Worm (Caenorhabditis elegans) whole organism, midembryonic: ENCODE data around the gene EEED8.13.

Experiments
- T22C8.4 ChIP-seq: fragments of 200-800 bp; sonication (Bioruptor generic); IDR thresholded peaks from 2 replicates; pipeline ENCODE4 v1.3.6; 2022; ENCODE audit warnings: missing genetic modification characterization, missing compliant biosample characterization
- cog-1 ChIP-seq: sonication (generic microtip); optimal IDR thresholded peaks from 2 replicates; lab custom pipeline; 2016; ENCODE audit warnings: missing genetic modification characterization, missing compliant biosample characterization
- flt-1 ChIP-seq: fragments of 200-800 bp; sonication (Bioruptor generic); IDR thresholded peaks from 2 replicates; pipeline ENCODE4 v1.3.6; 2022; ENCODE audit warnings: missing genetic modification characterization, missing compliant biosample characterization
- klf-2 ChIP-seq: fragments of 200-800 bp; sonication (Bioruptor generic); conservative IDR thresholded peaks from 2 replicates; pipeline ENCODE4 v1.3.6; 2022; ENCODE audit warnings: missing genetic modification reagents, missing genetic modification characterization, missing compliant biosample characterization
- med-1 ChIP-seq: sonication (generic microtip); optimal IDR thresholded peaks from 2 replicates; lab custom pipeline; 2017; ENCODE audit warnings: missing genetic modification characterization, mild to moderate bottlenecking, missing compliant biosample characterization, antibody characterized with exemption, missing genetic modification reagents; ENCODE audit not compliant: insufficient read depth
- ref-1 ChIP-seq: fragments of 200-800 bp; sonication (Bioruptor generic); conservative IDR thresholded peaks from 2 replicates; pipeline ENCODE4 v1.3.6; 2022; ENCODE audit warnings: missing genetic modification reagents, missing genetic modification characterization, missing compliant biosample characterization
- tab-1 ChIP-seq: fragments of 200-800 bp; sonication (Bioruptor generic); IDR thresholded peaks from 2 replicates; pipeline ENCODE4 v1.3.6; 2022; ENCODE audit warnings: missing genetic modification characterization, missing compliant biosample characterization
- ztf-23 ChIP-seq: fragments of 200-800 bp; sonication (Bioruptor generic); IDR thresholded peaks from 2 replicates; pipeline ENCODE4 v1.3.6; 2022; ENCODE audit warnings: missing genetic modification reagents, missing genetic modification characterization, missing compliant biosample characterization
- ztf-29 ChIP-seq: fragments of 200-800 bp; sonication (Bioruptor generic); IDR thresholded peaks from 2 replicates; pipeline ENCODE4 v1.3.6; 2022; ENCODE audit warnings: missing genetic modification reagents, missing genetic modification characterization, missing compliant biosample characterization

EEED8.13 gene

ce11 chrII:5399201-5399600, 13.2 kb downstream of the EEED8.13 start, which contains the start of gene mog-5:
Gene mog-5 (plus strand): TSS chrII:5399538.
- TF ChIP-seq T22C8.4 (GFP tag; lab: Robert Waterston, UW) (no peak), med-1 (peak; percentile 64), ztf-23 (peak; percentile 68; the same call in 1 of the 2 replicates), cog-1 (tag; lab: Kevin White, UChicago) (peak; percentile 8), ztf-29 (GFP tag; lab: Robert Waterston, UW) (peak; percentile 87), flt-1 (0 out of 2 replicates have a peak, but pooled peaks have one; percentile 29), ref-1 (GFP tag; lab: Robert Waterston, UW) (no peak), tab-1 (0 out of 2 replicates have a peak, but pooled peaks have one; percentile 58), klf-2 (GFP tag; lab: Robert Waterston, UW) (no peak; the same call in 1 of the 2 replicates)

ce11 chrII:5398779-5399178, 13.6 kb downstream of the EEED8.13 start, which contains the start of gene fbxl-3:
Gene fbxl-3 (minus strand): TSS chrII:5398902.
- TF ChIP-seq ref-1 (GFP tag; lab: Robert Waterston, UW) (no peak), ztf-23 (no peak), cog-1 (tag; lab: Kevin White, UChicago) (no peak), tab-1 (no peak), ztf-29 (GFP tag; lab: Robert Waterston, UW) (no peak), med-1 (no peak), klf-2 (GFP tag; lab: Robert Waterston, UW) (no peak), flt-1 (no peak), T22C8.4 (GFP tag; lab: Robert Waterston, UW) (no peak)

ce11 chrII:5395594-5395993, 16.8 kb downstream of the EEED8.13 start, which contains the start of gene pink-1:
Gene pink-1 (minus strand): TSS chrII:5395694.
- TF ChIP-seq ref-1 (GFP tag; lab: Robert Waterston, UW) (no peak), klf-2 (GFP tag; lab: Robert Waterston, UW) (no peak)

- no peak for TF ChIP-seq tab-1
- no peak for TF ChIP-seq T22C8.4 (GFP tag; lab: Robert Waterston, UW)
- no peak for TF ChIP-seq med-1
Observed at ce11 chrII:5393090-5393489, 19.3 kb downstream of the EEED8.13 start, which contains the start of gene brap-2. Gene brap-2 (minus strand): TSS chrII:5393190.

ce11 chrII:5391447-5391846, 20.9 kb downstream of the EEED8.13 start:
- no peak for TF ChIP-seq T22C8.4 (GFP tag; lab: Robert Waterston, UW)

DNA sequence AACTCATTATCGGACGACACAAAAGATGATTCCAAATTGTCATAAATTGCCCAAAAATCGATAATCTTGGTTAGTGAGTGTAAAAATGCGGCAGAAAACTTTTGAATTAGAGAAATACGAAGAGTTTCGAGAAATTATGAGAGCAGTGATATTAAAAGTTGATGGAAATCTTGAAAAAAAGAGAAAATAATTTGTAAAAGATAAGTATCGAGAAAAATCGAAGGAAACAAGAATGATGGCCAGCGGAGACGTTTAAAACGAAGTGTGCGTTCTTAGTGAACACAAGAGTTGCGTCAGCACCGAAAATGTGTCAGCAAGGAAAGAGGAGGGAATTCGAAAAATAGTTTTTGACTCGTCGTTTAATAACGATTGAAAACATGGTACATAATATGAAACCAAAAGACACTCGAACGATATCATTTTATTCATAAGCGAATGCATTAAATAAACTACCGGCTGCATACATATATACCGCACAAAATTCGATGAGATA, 22.5 kb downstream of the EEED8.13 start, which contains the start of gene ndx-6:
Gene ndx-6 (minus strand): TSS at position 51 of the 493 bp plus-strand sequence.
- TF ChIP-seq tab-1 (0 out of 2 replicates have a peak, but pooled peaks have one; percentile 39), flt-1 (peak; percentile 83), T22C8.4 (GFP tag; lab: Robert Waterston, UW) (0 out of 2 replicates have a peak, but pooled peaks have one; percentile 10), ref-1 (GFP tag; lab: Robert Waterston, UW) (no peak), med-1 (no peak), ztf-23 (peak; percentile 73), cog-1 (tag; lab: Kevin White, UChicago) (peak; percentile 46), ztf-29 (GFP tag; lab: Robert Waterston, UW) (no peak)

DNA sequence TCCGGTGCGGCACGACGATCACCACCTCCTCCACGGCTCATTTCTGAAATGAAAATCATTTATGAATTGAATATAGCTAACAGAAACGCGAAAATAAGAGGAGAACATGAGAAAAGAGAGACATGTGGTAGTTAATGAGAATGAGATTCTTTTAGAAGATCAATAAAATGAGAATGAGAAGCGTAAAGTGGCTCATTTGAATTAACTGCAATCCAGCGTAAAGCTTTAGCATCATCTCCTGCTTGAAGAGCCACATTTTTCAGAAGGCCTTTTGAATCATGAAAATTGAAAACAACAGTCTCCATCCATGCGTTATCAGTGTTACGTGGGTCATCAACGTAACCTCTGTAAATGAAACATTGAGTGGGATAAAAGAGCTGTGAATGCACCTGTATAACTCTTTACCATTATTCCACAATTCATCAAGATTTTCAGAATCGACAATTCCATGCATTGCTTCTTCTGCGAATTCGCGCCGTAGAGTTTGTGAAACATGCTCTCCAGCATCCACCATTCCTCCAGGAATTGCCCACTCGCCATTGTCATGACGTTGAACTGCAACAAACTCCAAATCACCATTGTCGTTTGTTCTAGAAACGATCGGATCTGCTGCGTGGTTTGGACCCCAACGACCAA, 23.5 kb downstream of the EEED8.13 start, which contains the start of gene rsp-4:
Gene rsp-4 (minus strand): TSS at position 51 of the 636 bp plus-strand sequence.
- TF ChIP-seq klf-2 (GFP tag; lab: Robert Waterston, UW) (no peak), tab-1 (no peak)

DNA sequence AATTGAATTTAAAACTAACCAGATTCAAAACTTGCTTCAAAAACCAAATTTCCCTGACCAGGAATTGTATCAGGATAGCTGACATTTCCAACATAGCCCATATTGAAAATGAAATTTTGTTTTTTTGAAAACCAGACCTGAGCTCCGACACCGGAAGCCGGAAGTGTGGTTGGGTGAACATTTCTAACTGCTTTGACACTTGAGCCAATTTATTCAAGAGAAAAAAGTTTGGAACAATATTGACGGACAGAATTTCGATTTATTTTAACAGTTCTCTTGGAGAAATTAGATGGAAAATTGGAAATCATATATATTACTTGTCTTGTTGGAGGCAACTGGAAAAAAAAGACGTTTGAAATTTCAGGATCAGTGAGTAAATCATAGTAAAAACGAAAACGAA, 25.1 kb downstream of the EEED8.13 start, which contains the start of gene ccpp-6:
Gene ccpp-6 (minus strand): TSS at position 101 of the 400 bp plus-strand sequence.
- TF ChIP-seq ztf-23 = no peak
- TF ChIP-seq klf-2 (GFP tag; lab: Robert Waterston, UW) = no peak
- no peak for TF ChIP-seq ztf-29 (GFP tag; lab: Robert Waterston, UW)
- TF ChIP-seq tab-1 = no peak
- TF ChIP-seq ref-1 (GFP tag; lab: Robert Waterston, UW) = no peak
- TF ChIP-seq cog-1 (tag; lab: Kevin White, UChicago) = no peak

DNA sequence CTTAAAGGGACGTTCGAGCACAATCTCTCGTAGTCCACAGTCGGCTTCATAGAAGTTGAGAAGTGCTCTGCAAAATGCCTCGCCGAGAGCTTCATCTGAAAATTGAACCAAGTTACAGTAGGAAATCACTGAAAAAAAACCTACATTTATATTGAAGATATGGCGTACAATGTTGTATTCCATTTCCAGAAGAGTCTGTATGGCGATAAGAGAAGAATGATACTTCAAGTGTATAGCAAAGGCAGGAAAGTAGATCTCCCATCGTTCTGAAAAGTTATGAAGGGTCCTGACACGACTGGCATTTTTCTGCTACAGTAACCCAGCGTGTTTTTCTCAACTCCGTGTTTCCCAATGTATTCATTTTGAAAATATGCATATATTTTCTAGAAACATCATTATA, 28.1 kb downstream of the EEED8.13 start:
- TF ChIP-seq med-1 (no peak), ztf-23 (no peak), T22C8.4 (GFP tag; lab: Robert Waterston, UW) (no peak), cog-1 (tag; lab: Kevin White, UChicago) (no peak), ztf-29 (GFP tag; lab: Robert Waterston, UW) (no peak), ref-1 (GFP tag; lab: Robert Waterston, UW) (no peak), klf-2 (GFP tag; lab: Robert Waterston, UW) (no peak), tab-1 (no peak), flt-1 (no peak)

- TF ChIP-seq flt-1 = peak; percentile 64; the same call in 1 of the 2 replicates
- no peak for TF ChIP-seq ref-1 (GFP tag; lab: Robert Waterston, UW)
Observed at ce11 chrII:5379614-5380077, 32.7 kb downstream of the EEED8.13 start, which contains the start of gene pkc-3. Gene pkc-3 (plus strand): TSS chrII:5380027.

DNA sequence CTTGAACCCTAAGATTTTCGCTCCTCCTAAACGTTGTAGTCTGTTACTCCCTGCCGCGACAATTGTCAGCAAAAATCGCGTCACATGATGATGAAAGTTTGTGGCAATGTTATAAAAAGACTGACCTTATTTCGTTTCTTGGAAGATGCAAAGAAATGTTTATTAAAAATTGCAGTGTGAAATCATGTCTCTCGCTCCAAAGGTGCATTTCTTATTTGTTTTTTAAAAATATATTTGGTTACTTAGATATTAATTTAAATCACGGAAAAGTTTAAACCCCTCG, 34.2 kb downstream of the EEED8.13 start:
- TF ChIP-seq ref-1 (GFP tag; lab: Robert Waterston, UW) = no peak
- TF ChIP-seq ztf-23 = no peak
- TF ChIP-seq T22C8.4 (GFP tag; lab: Robert Waterston, UW) = no peak
- no peak for TF ChIP-seq ztf-29 (GFP tag; lab: Robert Waterston, UW)
- TF ChIP-seq tab-1 = no peak
- no peak for TF ChIP-seq flt-1
- no peak for TF ChIP-seq med-1
- no peak for TF ChIP-seq cog-1 (tag; lab: Kevin White, UChicago)
- TF ChIP-seq klf-2 (GFP tag; lab: Robert Waterston, UW) = no peak
